Worm (Caenorhabditis elegans): ENCODE results near the gene B0563.6.

ce11 chrX:9113829-9114228 lies 23.7 kb upstream of the B0563.6 start, which contains the start of gene C25A11.2:
- TF ChIP-seq tbx-37 (GFP tag; conservative IDR thresholded peaks at IDR 0.05) (0 out of 2 replicates have a peak, but pooled peaks have one; percentile 32), aly-1 (tag; optimal IDR thresholded peaks at IDR 0.05) (no peak), B0310.2 (tag; optimal IDR thresholded peaks at IDR 0.05) (no peak), flt-1 (GFP tag; IDR thresholded peaks at IDR 0.05) (no peak), F13C5.2 (tag; optimal IDR thresholded peaks at IDR 0.05) (peak; percentile 46)

Data from whole organism, early embryonic.